Worm (Caenorhabditis elegans) whole organism, L1 larva: ENCODE measurements around the gene pis-1.

Source experiments
- F16B12.6 ChIP-seq: fragments of 150-350 bp; optimal IDR thresholded peaks from 2 replicates; lab custom pipeline; 2014; ENCODE audit warnings: missing biosample characterization, missing genetic modification characterization
- Y116A8C.19 ChIP-seq: sonication (generic microtip); optimal IDR thresholded peaks from 2 replicates; lab custom pipeline; 2016; ENCODE audit warnings: missing compliant biosample characterization, missing genetic modification characterization, borderline replicate concordance
- aly-2 ChIP-seq: fragments of 150-350 bp; optimal IDR thresholded peaks from 2 replicates; lab custom pipeline; 2014; ENCODE audit warnings: missing biosample characterization, missing genetic modification characterization
- blmp-1 ChIP-seq: fragments of 150-350 bp; optimal IDR thresholded peaks from 2 replicates; lab custom pipeline; 2014; ENCODE audit warnings: missing biosample characterization, missing genetic modification characterization
- ceh-8 ChIP-seq: fragments of 200-800 bp; sonication (Bioruptor generic); optimal IDR thresholded peaks from 2 replicates; lab custom pipeline; 2018; ENCODE audit warnings: mild to moderate bottlenecking, missing genetic modification characterization, moderate library complexity, missing compliant biosample characterization
- dpl-1 ChIP-seq, 3 experiments: fragments of 150-350 bp in 2 of 3; sonication (generic microtip) in 1 of 3; optimal IDR thresholded peaks; 2 replicates each; lab custom pipeline; 2014 to 2017; ENCODE audit warnings: missing biosample characterization in 3 of 3, missing genetic modification characterization in 3 of 3, missing genetic modification reagents in 3 of 3
- dsc-1 ChIP-seq: sonication (generic microtip); optimal IDR thresholded peaks from 2 replicates; lab custom pipeline; 2016; ENCODE audit warnings: mild to moderate bottlenecking, missing genetic modification characterization, missing compliant biosample characterization
- efl-1 ChIP-seq, 4 experiments: fragments of 150-350 bp; optimal IDR thresholded peaks in 3 of 4; peaks in 1 of 4; 1 replicate in 1 of 4; 2 replicates in 3 of 4; lab custom pipeline; 2014; ENCODE audit warnings: missing biosample characterization in 2 of 4, missing genetic modification characterization in 2 of 4, missing genetic modification reagents in 2 of 4
- efl-3 ChIP-seq: fragments of 200-800 bp; sonication (Bioruptor generic); optimal IDR thresholded peaks from 2 replicates; lab custom pipeline; 2018; ENCODE audit warnings: mild to moderate bottlenecking, missing genetic modification characterization, missing compliant biosample characterization
- egl-13 ChIP-seq: sonication (generic microtip); optimal IDR thresholded peaks from 2 replicates; lab custom pipeline; 2016; ENCODE audit warnings: missing genotype, missing genetic modification reagents, missing genetic modification characterization, missing compliant biosample characterization
- egl-27 ChIP-seq, 2 experiments: fragments of 150-350 bp in 1 of 2; sonication (generic microtip); optimal IDR thresholded peaks; 3 replicates each; lab custom pipeline; 2017 to 2018; ENCODE audit warnings: missing biosample characterization in 2 of 2, missing genetic modification characterization in 2 of 2, missing genetic modification reagents in 2 of 2
- elt-2 ChIP-seq: sonication (generic microtip); optimal IDR thresholded peaks from 2 replicates; lab custom pipeline; 2016; ENCODE audit warnings: missing genetic modification characterization, mild to moderate bottlenecking, inconsistent platforms, missing compliant biosample characterization, missing genetic modification reagents
- elt-3 ChIP-seq, 6 experiments: fragments of 150-350 bp in 1 of 6; sonication (generic microtip); optimal IDR thresholded peaks; 2 replicates each; lab custom pipeline; 2017 to 2018; ENCODE audit warnings: missing biosample characterization in 6 of 6, missing genetic modification characterization in 6 of 6, inconsistent platforms in 1 of 6
- fkh-10 ChIP-seq: sonication (generic microtip); optimal IDR thresholded peaks from 2 replicates; lab custom pipeline; 2017; ENCODE audit warnings: missing biosample characterization, missing genetic modification reagents, missing genetic modification characterization
- fkh-8 ChIP-seq: sonication (generic microtip); optimal IDR thresholded peaks from 2 replicates; lab custom pipeline; 2016; ENCODE audit warnings: mild to moderate bottlenecking, missing genetic modification characterization, missing compliant biosample characterization
- fos-1 ChIP-seq: fragments of 150-350 bp; optimal IDR thresholded peaks from 2 replicates; lab custom pipeline; 2014; ENCODE audit warnings: missing biosample characterization, missing genetic modification characterization
- grh-1 ChIP-seq: fragments of 200-800 bp; sonication (Bioruptor generic); IDR thresholded peaks from 2 replicates; pipeline ENCODE4 v1.3.6; 2022; ENCODE audit warnings: missing genetic modification reagents, missing genetic modification characterization, missing compliant biosample characterization
- irx-1 ChIP-seq: sonication (generic microtip); optimal IDR thresholded peaks from 2 replicates; lab custom pipeline; 2016; ENCODE audit warnings: missing genetic modification characterization, missing compliant biosample characterization
- jun-1 ChIP-seq: fragments of 150-350 bp; optimal IDR thresholded peaks from 2 replicates; lab custom pipeline; 2014; ENCODE audit warnings: missing biosample characterization, missing genetic modification reagents, missing genetic modification characterization
- lin-15B ChIP-seq: fragments of 150-350 bp; sonication (generic microtip); optimal IDR thresholded peaks from 3 replicates; lab custom pipeline; 2014; ENCODE audit warnings: missing biosample characterization, missing genetic modification characterization
- lir-3 ChIP-seq: sonication (generic microtip); optimal IDR thresholded peaks from 2 replicates; lab custom pipeline; 2016; ENCODE audit warnings: mild to moderate bottlenecking, missing genetic modification characterization, moderate library complexity, missing compliant biosample characterization; ENCODE audit not compliant: poor library complexity
- lsy-2 ChIP-seq, 2 experiments: fragments of 150-350 bp; optimal IDR thresholded peaks; 2 replicates each; lab custom pipeline; 2014; ENCODE audit warnings: missing biosample characterization in 2 of 2, missing genetic modification characterization in 2 of 2
- mab-9 ChIP-seq: fragments of 200-800 bp; sonication (Bioruptor generic); IDR thresholded peaks from 2 replicates; pipeline ENCODE4 v1.3.6; 2022; ENCODE audit warnings: missing genetic modification reagents, missing genetic modification characterization, missing compliant biosample characterization
- mep-1 ChIP-seq: fragments of 150-350 bp; optimal IDR thresholded peaks from 2 replicates; lab custom pipeline; 2014; ENCODE audit warnings: missing biosample characterization, missing genetic modification characterization
- nhr-11 ChIP-seq: fragments of 150-350 bp; optimal IDR thresholded peaks from 2 replicates; lab custom pipeline; 2014; ENCODE audit warnings: missing biosample characterization, missing genetic modification characterization
- nhr-12 ChIP-seq: sonication (generic microtip); optimal IDR thresholded peaks from 2 replicates; lab custom pipeline; 2017; ENCODE audit warnings: missing biosample characterization, missing genetic modification characterization
- nhr-19 ChIP-seq: fragments of 200-800 bp; sonication (Bioruptor generic); conservative IDR thresholded peaks from 2 replicates; pipeline ENCODE4 v1.3.6; 2022; ENCODE audit warnings: missing genetic modification characterization, missing compliant biosample characterization
- nhr-20 ChIP-seq: sonication (generic microtip); optimal IDR thresholded peaks from 2 replicates; lab custom pipeline; 2016; ENCODE audit warnings: mild to moderate bottlenecking, missing genetic modification characterization, missing compliant biosample characterization
- nhr-47 ChIP-seq: sonication (generic microtip); optimal IDR thresholded peaks from 2 replicates; lab custom pipeline; 2016; ENCODE audit warnings: mild to moderate bottlenecking, missing genetic modification characterization, moderate library complexity, missing compliant biosample characterization
- nhr-71 ChIP-seq: sonication (generic microtip); optimal IDR thresholded peaks from 2 replicates; lab custom pipeline; 2016; ENCODE audit warnings: mild to moderate bottlenecking, missing genetic modification characterization, moderate library complexity, missing compliant biosample characterization
- nhr-76 ChIP-seq: sonication (generic microtip); optimal IDR thresholded peaks from 2 replicates; lab custom pipeline; 2017; ENCODE audit warnings: missing biosample characterization, missing genetic modification characterization
- nhr-77 ChIP-seq: fragments of 150-350 bp; optimal IDR thresholded peaks from 2 replicates; lab custom pipeline; 2014; ENCODE audit warnings: missing biosample characterization, missing genetic modification characterization
- nhr-85 ChIP-seq: sonication (generic microtip); peaks from one replicate; lab custom pipeline; 2016; ENCODE audit warnings: missing genetic modification characterization, inconsistent platforms, missing compliant biosample characterization
- nhr-90 ChIP-seq: sonication (generic microtip); optimal IDR thresholded peaks from 2 replicates; lab custom pipeline; 2016; ENCODE audit warnings: mild to moderate bottlenecking, missing genetic modification characterization, missing compliant biosample characterization; ENCODE audit not compliant: poor library complexity
- pax-3 ChIP-seq: fragments of 200-800 bp; sonication (Bioruptor generic); optimal IDR thresholded peaks from 2 replicates; lab custom pipeline; 2018; ENCODE audit warnings: mild to moderate bottlenecking, missing genetic modification characterization, moderate library complexity, missing compliant biosample characterization
- skn-1 ChIP-seq: fragments of 150-350 bp; optimal IDR thresholded peaks from 2 replicates; lab custom pipeline; 2014; ENCODE audit warnings: missing biosample characterization, missing genetic modification characterization
- snpc-4 ChIP-seq: fragments of 150-350 bp; optimal IDR thresholded peaks from 2 replicates; lab custom pipeline; 2014; ENCODE audit warnings: missing biosample characterization, missing genetic modification characterization
- sox-4 ChIP-seq: sonication (generic microtip); optimal IDR thresholded peaks from 2 replicates; lab custom pipeline; 2016; ENCODE audit warnings: missing genetic modification characterization, missing compliant biosample characterization
- sptf-1 ChIP-seq: fragments of 150-350 bp; optimal IDR thresholded peaks from 2 replicates; lab custom pipeline; 2014; ENCODE audit warnings: missing biosample characterization, missing genetic modification characterization
- swsn-7 ChIP-seq: sonication (generic microtip); optimal IDR thresholded peaks from 2 replicates; lab custom pipeline; 2016; ENCODE audit warnings: missing genetic modification characterization, missing compliant biosample characterization
- tbx-2 ChIP-seq: sonication (generic microtip); optimal IDR thresholded peaks from 2 replicates; lab custom pipeline; 2016; ENCODE audit warnings: missing genetic modification characterization, missing compliant biosample characterization
- tlp-1 ChIP-seq: fragments of 150-350 bp; optimal IDR thresholded peaks from 2 replicates; lab custom pipeline; 2014; ENCODE audit warnings: missing biosample characterization, missing genetic modification characterization
- unc-130 ChIP-seq: fragments of 150-350 bp; optimal IDR thresholded peaks from 2 replicates; lab custom pipeline; 2017; ENCODE audit warnings: missing biosample characterization, missing genetic modification characterization, inconsistent platforms
- unc-30 ChIP-seq: sonication (generic microtip); optimal IDR thresholded peaks from 2 replicates; lab custom pipeline; 2017; ENCODE audit warnings: missing biosample characterization, missing genetic modification characterization
- unc-98 ChIP-seq: fragments of 200-800 bp; sonication (Bioruptor generic); IDR thresholded peaks from 2 replicates; pipeline ENCODE4 v1.3.6; 2022; ENCODE audit warnings: missing genetic modification characterization, missing compliant biosample characterization
- vab-15 ChIP-seq: sonication (generic microtip); optimal IDR thresholded peaks from 2 replicates; lab custom pipeline; 2017; ENCODE audit warnings: missing genotype, mild to moderate bottlenecking, missing genetic modification characterization, missing compliant biosample characterization
- zip-4 ChIP-seq: fragments of 200-800 bp; sonication (Bioruptor generic); optimal IDR thresholded peaks from 2 replicates; lab custom pipeline; 2018; ENCODE audit warnings: mild to moderate bottlenecking, missing genetic modification characterization, moderate library complexity, missing compliant biosample characterization

pis-1 gene

DNA sequence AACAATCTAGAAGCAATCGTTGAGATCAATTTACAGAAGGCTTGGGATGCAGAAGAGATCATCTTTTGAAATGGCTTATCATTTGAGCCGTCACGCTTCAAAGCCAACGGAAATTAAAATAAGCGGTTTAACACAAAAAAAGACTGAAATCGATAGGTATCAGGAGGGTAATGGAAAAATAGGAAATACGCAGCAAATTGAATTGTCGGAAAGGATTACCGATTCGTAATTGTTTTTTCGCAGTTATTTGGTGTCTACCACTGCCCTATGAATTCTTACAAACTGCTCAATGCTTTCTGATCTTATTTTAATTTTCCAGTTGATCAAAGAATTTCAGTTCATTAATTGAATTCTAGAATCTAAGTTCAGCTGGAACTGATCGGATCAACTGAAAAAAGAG lies 15.1 kb upstream of the pis-1 start (continued):
- TF ChIP-seq nhr-76 (no peak), dsc-1 (tag; lab: Kevin White, UChicago) (peak; percentile 68)

DNA sequence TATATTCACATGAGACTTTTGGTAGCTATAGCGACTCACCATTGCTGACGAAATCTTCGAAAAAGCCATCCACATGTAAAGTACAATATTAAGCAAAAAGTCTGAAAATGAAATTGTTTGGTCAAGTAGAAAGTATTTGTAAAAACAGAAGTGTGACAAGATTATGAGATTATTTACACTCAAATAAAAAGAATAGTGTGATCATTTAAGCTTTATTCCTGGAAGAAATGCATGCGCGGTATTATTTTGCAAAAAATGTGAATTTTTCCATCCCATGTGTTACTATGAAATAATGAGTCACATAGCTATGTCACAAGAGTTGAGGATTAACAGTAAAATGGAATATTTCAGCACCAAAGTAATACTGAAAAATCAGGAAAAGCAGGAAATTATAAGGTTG lies 14.2 kb upstream of the pis-1 start, which contains the start of gene dct-15:
Gene dct-15 (minus strand): TSS at position 101 of the 400 bp plus-strand sequence.
- TF ChIP-seq unc-98 (no peak), snpc-4 (tag; lab: Kevin White, UChicago) (no peak), fkh-8 (tag; lab: Kevin White, UChicago) (peak; percentile 68), pax-3 (tag; lab: Kevin White, UChicago) (no peak), nhr-77 (tag; lab: Kevin White, UChicago) (no peak), unc-130 (tag; lab: Kevin White, UChicago) (no peak), swsn-7 (tag; lab: Kevin White, UChicago) (no peak), nhr-71 (tag; lab: Kevin White, UChicago) (peak; percentile 31), zip-4 (GFP tag; lab: Kevin White, UChicago) (no peak), ceh-8 (GFP tag; lab: Kevin White, UChicago) (no peak), lin-15B (no peak), grh-1 (GFP tag; lab: Robert Waterston, UW) (no peak), nhr-90 (no peak), aly-2 (tag; lab: Kevin White, UChicago) (no peak), nhr-47 (tag; lab: Kevin White, UChicago) (peak; percentile 26), mab-9 (GFP tag; lab: Robert Waterston, UW) (no peak), dsc-1 (tag; lab: Kevin White, UChicago) (peak; percentile 71), sox-4 (tag; lab: Kevin White, UChicago) (peak; percentile 31), fkh-10 (GFP tag; lab: Kevin White, UChicago) (no peak)
- TF ChIP-seq, all 84 proteins: peak for 5

- no peak for TF ChIP-seq ceh-8 (GFP tag; lab: Kevin White, UChicago)
- TF ChIP-seq lin-15B, result no peak
- TF ChIP-seq nhr-19, result peak; percentile 67
- TF ChIP-seq mep-1 (tag; lab: Kevin White, UChicago), result peak; percentile 87
- peak; percentile 34 for TF ChIP-seq lir-3 (tag; lab: Kevin White, UChicago)
- peak; percentile 65 for TF ChIP-seq jun-1 (tag; lab: Kevin White, UChicago)
- TF ChIP-seq fos-1, result peak; percentile 64
- TF ChIP-seq nhr-77 (tag; lab: Kevin White, UChicago), result peak; percentile 38
- TF ChIP-seq nhr-12 (tag; lab: Kevin White, UChicago), result no peak
- TF ChIP-seq blmp-1 (tag; lab: Kevin White, UChicago), result peak; percentile 69
- peak; percentile 33; the same call in 1 of the 2 replicates for TF ChIP-seq grh-1 (GFP tag; lab: Robert Waterston, UW)
- no peak for TF ChIP-seq pax-3 (tag; lab: Kevin White, UChicago)
- peak; percentile 32 for TF ChIP-seq swsn-7 (tag; lab: Kevin White, UChicago)
- peak; percentile 39 to 54 for TF ChIP-seq efl-1 (optimal IDR thresholded peaks at IDR 0.05; lab: Kevin White, UChicago)
- peak; percentile 34 to 94 for TF ChIP-seq efl-1 (GFP tag; optimal IDR thresholded peaks at IDR 0.05 in 1 of 2; lab: Kevin White, UChicago)
- peak; percentile 64 for TF ChIP-seq elt-2 (tag; lab: Kevin White, UChicago)
- no peak for TF ChIP-seq sptf-1 (tag; lab: Kevin White, UChicago)
- TF ChIP-seq unc-30 (tag; lab: Kevin White, UChicago), result no peak
- TF ChIP-seq nhr-20 (tag; lab: Kevin White, UChicago), result peak; percentile 90
- TF ChIP-seq tlp-1 (tag; lab: Kevin White, UChicago), result no peak
- TF ChIP-seq elt-3 (tag; optimal IDR thresholded peaks at IDR 0.05; lab: Kevin White, UChicago), result peak in 3 of 6 experiments; percentile 5 to 56 (median 33)
- no peak for TF ChIP-seq efl-3 (GFP tag; lab: Kevin White, UChicago)
- TF ChIP-seq egl-27 (tag; optimal IDR thresholded peaks at IDR 0.05; lab: Kevin White, UChicago), result no peak
- TF ChIP-seq nhr-11 (tag; lab: Kevin White, UChicago), result no peak
- no peak for TF ChIP-seq egl-13
- peak; percentile 18 for TF ChIP-seq skn-1 (tag; lab: Kevin White, UChicago)
- TF ChIP-seq F16B12.6 (tag; lab: Kevin White, UChicago), result no peak
- TF ChIP-seq Y116A8C.19 (tag; lab: Kevin White, UChicago), result no peak
- TF ChIP-seq irx-1 (tag; lab: Kevin White, UChicago), result peak; percentile 17
- TF ChIP-seq tbx-2, result peak; percentile 26
- peak in 2 of 3 experiments; percentile 36 to 46 for TF ChIP-seq dpl-1 (GFP tag; optimal IDR thresholded peaks at IDR 0.05; lab: Kevin White, UChicago)
- peak; percentile 82 for TF ChIP-seq nhr-71 (tag; lab: Kevin White, UChicago)
- TF ChIP-seq lsy-2 (tag; optimal IDR thresholded peaks at IDR 0.05; lab: Kevin White, UChicago), result peak; percentile 50 to 65
- no peak for TF ChIP-seq fkh-10 (GFP tag; lab: Kevin White, UChicago)
- no peak for TF ChIP-seq sox-4 (tag; lab: Kevin White, UChicago)
- TF ChIP-seq nhr-85 (tag; lab: Kevin White, UChicago), result peak; percentile 87
- no peak for TF ChIP-seq vab-15 (tag; lab: Kevin White, UChicago)
Measured at ce11 chrIV:9803544-9803943, 7.2 kb upstream of the pis-1 start.
